Worm (Caenorhabditis elegans): ENCODE data around the gene gcy-4.
"Not testable (repeated sequence)": the region's sequence is repeated elsewhere in the genome, so short reads cannot be mapped to it uniquely, and the experiment has no call there.

The gcy-4 gene

ce11 chrII:10302646-10303045 is 6.0 kb downstream of the gcy-4 start, which contains the start of gene clpp-1 (continued):
- TF ChIP-seq ceh-88 (GFP tag; IDR thresholded peaks at IDR 0.05): 0 out of 2 replicates have a peak, but pooled peaks have one; percentile 8
- no peak for TF ChIP-seq zag-1 (tag; optimal IDR thresholded peaks at IDR 0.05)
- TF ChIP-seq grh-1 (GFP tag; IDR thresholded peaks at IDR 0.05): 0 out of 2 replicates have a peak, but pooled peaks have one; percentile 9
- no peak for TF ChIP-seq sox-4 (tag; optimal IDR thresholded peaks at IDR 0.05)
- no peak for TF ChIP-seq vab-15 (tag; optimal IDR thresholded peaks at IDR 0.05)
- no peak for TF ChIP-seq nhr-237 (tag; optimal IDR thresholded peaks at IDR 0.05)
- no peak for TF ChIP-seq Y116A8C.19 (tag; optimal IDR thresholded peaks at IDR 0.05; ENCODE audit: borderline replicate concordance)
- no peak for TF ChIP-seq tbx-2 (tag; optimal IDR thresholded peaks at IDR 0.05)
- peak in 1 of 2 experiments; percentile 42 for TF ChIP-seq lin-35 (GFP tag; optimal IDR thresholded peaks at IDR 0.05)
- no peak for TF ChIP-seq aha-1 (tag; optimal IDR thresholded peaks at IDR 0.05)
- TF ChIP-seq swsn-7 (tag; optimal IDR thresholded peaks at IDR 0.05): peak; percentile 11
- no peak for TF ChIP-seq blmp-1 (tag; optimal IDR thresholded peaks at IDR 0.05)

ce11 chrII:10302141-10302574 is 6.5 kb downstream of the gcy-4 start:
- TF ChIP-seq nhr-85 (tag): peak; percentile 1
- not testable (repeated sequence) for TF ChIP-seq efl-1 (optimal IDR thresholded peaks at IDR 0.05)
- peak in 1 of 2 experiments; percentile 8 for TF ChIP-seq efl-1 (GFP tag; optimal IDR thresholded peaks at IDR 0.05 in 1 of 2)

DNA sequence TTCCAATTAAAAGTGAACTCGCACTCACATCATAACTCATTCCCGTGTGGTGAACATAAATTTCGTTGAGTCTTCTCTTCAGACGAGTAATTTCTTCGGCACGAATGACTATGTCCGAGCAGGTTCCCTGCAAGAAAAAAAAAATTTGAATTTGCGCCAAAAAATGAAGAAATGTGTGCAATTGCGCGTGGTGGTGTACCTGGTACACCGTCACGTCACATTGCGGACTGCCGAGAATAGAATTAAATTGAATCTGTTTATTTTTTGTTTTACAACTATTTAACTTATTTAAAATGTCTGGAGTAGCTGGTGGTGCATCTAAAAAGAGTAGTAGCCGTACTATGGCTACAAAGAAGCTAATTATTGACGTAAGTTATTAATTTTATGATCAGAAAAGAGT is 7.7 kb downstream of the gcy-4 start, which contains the start of gene mdt-22:
Gene mdt-22 (plus strand): TSS at position 263 of the 400 bp plus-strand sequence.
- TF ChIP-seq nhr-84 (tag; optimal IDR thresholded peaks at IDR 0.05) (no peak), unc-86 (tag; optimal IDR thresholded peaks at IDR 0.05) (peak; percentile 71), ceh-88 (GFP tag; IDR thresholded peaks at IDR 0.05) (no peak), unc-62 (GFP tag; optimal IDR thresholded peaks at IDR 0.05) (no peak), nhr-90 (tag; optimal IDR thresholded peaks at IDR 0.05; ENCODE audit: poor library complexity) (peak; percentile 69), jun-1 (tag; optimal IDR thresholded peaks at IDR 0.05) (peak; percentile 55), isw-1 (GFP tag; IDR thresholded peaks at IDR 0.05) (peak; percentile 78), ceh-90 (tag; optimal IDR thresholded peaks at IDR 0.05) (peak; percentile 28), efl-1 (optimal IDR thresholded peaks at IDR 0.05) (peak; percentile 87 to 97), efl-1 (GFP tag; optimal IDR thresholded peaks at IDR 0.05 in 1 of 2) (peak; percentile 97 to 99), snu-23 (GFP tag; optimal IDR thresholded peaks at IDR 0.05) (peak; percentile 84), fkh-4 (tag; optimal IDR thresholded peaks at IDR 0.05; ENCODE audit: borderline replicate concordance) (no peak), efl-3 (GFP tag; optimal IDR thresholded peaks at IDR 0.05) (peak; percentile 21), fkh-10 (GFP tag; optimal IDR thresholded peaks at IDR 0.05) (peak; percentile 63), ceh-8 (GFP tag; optimal IDR thresholded peaks at IDR 0.05) (peak; percentile 35), pqm-1 (tag; optimal IDR thresholded peaks at IDR 0.05) (no peak), mep-1 (tag; optimal IDR thresholded peaks at IDR 0.05) (peak; percentile 91), Y116A8C.19 (tag; optimal IDR thresholded peaks at IDR 0.05; ENCODE audit: borderline replicate concordance) (no peak), mab-9 (GFP tag; IDR thresholded peaks at IDR 0.05) (peak; percentile 72), alr-1 (tag; optimal IDR thresholded peaks at IDR 0.05; ENCODE audit: borderline replicate concordance) (no peak), hlh-4 (tag; optimal IDR thresholded peaks at IDR 0.05) (no peak), ces-1 (GFP tag; optimal IDR thresholded peaks at IDR 0.05) (no peak), fkh-8 (tag; optimal IDR thresholded peaks at IDR 0.05) (peak; percentile 73), vab-15 (tag; optimal IDR thresholded peaks at IDR 0.05) (peak; percentile 68), hpl-2 (GFP tag; optimal IDR thresholded peaks at IDR 0.05) (no peak), tlp-1 (tag; optimal IDR thresholded peaks at IDR 0.05) (no peak), nhr-71 (tag; optimal IDR thresholded peaks at IDR 0.05) (peak; percentile 83), lin-14 (GFP tag; optimal IDR thresholded peaks at IDR 0.05) (peak; percentile 71), fos-1 (tag; optimal IDR thresholded peaks at IDR 0.05) (no peak), ztf-11 (tag; optimal IDR thresholded peaks at IDR 0.05) (peak in 1 of 2 experiments; percentile 71), ceh-63 (GFP tag; optimal IDR thresholded peaks at IDR 0.05) (no peak), sup-37 (GFP tag; optimal IDR thresholded peaks at IDR 0.05) (no peak), egl-27 (tag; optimal IDR thresholded peaks at IDR 0.05) (no peak), F16B12.6 (tag; optimal IDR thresholded peaks at IDR 0.05) (peak; percentile 99), ets-5 (GFP tag; IDR thresholded peaks at IDR 0.05) (no peak), nhr-20 (tag; optimal IDR thresholded peaks at IDR 0.05) (peak; percentile 77), xbp-1 (tag; optimal IDR thresholded peaks at IDR 0.05) (peak; percentile 71), zag-1 (tag; optimal IDR thresholded peaks at IDR 0.05) (no peak), nhr-11 (tag; optimal IDR thresholded peaks at IDR 0.05) (no peak), C34B4.2 (tag; optimal IDR thresholded peaks at IDR 0.05) (no peak), aha-1 (tag; optimal IDR thresholded peaks at IDR 0.05) (no peak)

Data from whole organism, L1 larva.